Worm (Caenorhabditis elegans) whole organism, L1 larva: Measurements from ENCODE around the gene msa-1.

ENCODE experiments used
- ces-1 ChIP-seq: fragments of 150-350 bp; optimal IDR thresholded peaks from 2 replicates; lab custom pipeline; 2014; ENCODE audit warnings: missing biosample characterization, missing genetic modification reagents, missing genetic modification characterization
- elt-3 ChIP-seq, 6 experiments: fragments of 150-350 bp in 1 of 6; sonication (generic microtip); optimal IDR thresholded peaks; 2 replicates each; lab custom pipeline; 2017 to 2018; ENCODE audit warnings: missing biosample characterization in 6 of 6, missing genetic modification characterization in 6 of 6, inconsistent platforms in 1 of 6
- fkh-10 ChIP-seq: sonication (generic microtip); optimal IDR thresholded peaks from 2 replicates; lab custom pipeline; 2017; ENCODE audit warnings: missing biosample characterization, missing genetic modification reagents, missing genetic modification characterization
- lin-14 ChIP-seq: fragments of 200-800 bp; sonication (Bioruptor generic); optimal IDR thresholded peaks from 2 replicates; lab custom pipeline; 2018; ENCODE audit warnings: mild to moderate bottlenecking, missing genetic modification characterization, moderate library complexity, missing compliant biosample characterization
- lin-15B ChIP-seq: fragments of 150-350 bp; sonication (generic microtip); optimal IDR thresholded peaks from 3 replicates; lab custom pipeline; 2014; ENCODE audit warnings: missing biosample characterization, missing genetic modification characterization
- lir-3 ChIP-seq: sonication (generic microtip); optimal IDR thresholded peaks from 2 replicates; lab custom pipeline; 2016; ENCODE audit warnings: mild to moderate bottlenecking, missing genetic modification characterization, moderate library complexity, missing compliant biosample characterization; ENCODE audit not compliant: poor library complexity
- mdl-1 ChIP-seq, 2 experiments: fragments of 150-350 bp; optimal IDR thresholded peaks; 2 replicates each; lab custom pipeline; 2014 to 2017; ENCODE audit warnings: missing biosample characterization in 2 of 2, missing genetic modification characterization in 2 of 2, inconsistent platforms in 1 of 2
- nhr-12 ChIP-seq: sonication (generic microtip); optimal IDR thresholded peaks from 2 replicates; lab custom pipeline; 2017; ENCODE audit warnings: missing biosample characterization, missing genetic modification characterization
- pqm-1 ChIP-seq: sonication (generic microtip); optimal IDR thresholded peaks from 3 replicates; lab custom pipeline; 2017; ENCODE audit warnings: missing biosample characterization, missing genetic modification characterization
- skn-1 ChIP-seq: fragments of 150-350 bp; optimal IDR thresholded peaks from 2 replicates; lab custom pipeline; 2014; ENCODE audit warnings: missing biosample characterization, missing genetic modification characterization
- tlp-1 ChIP-seq: fragments of 150-350 bp; optimal IDR thresholded peaks from 2 replicates; lab custom pipeline; 2014; ENCODE audit warnings: missing biosample characterization, missing genetic modification characterization
- unc-98 ChIP-seq: fragments of 200-800 bp; sonication (Bioruptor generic); IDR thresholded peaks from 2 replicates; pipeline ENCODE4 v1.3.6; 2022; ENCODE audit warnings: missing genetic modification characterization, missing compliant biosample characterization
- zip-4 ChIP-seq: fragments of 200-800 bp; sonication (Bioruptor generic); optimal IDR thresholded peaks from 2 replicates; lab custom pipeline; 2018; ENCODE audit warnings: mild to moderate bottlenecking, missing genetic modification characterization, moderate library complexity, missing compliant biosample characterization

DNA sequence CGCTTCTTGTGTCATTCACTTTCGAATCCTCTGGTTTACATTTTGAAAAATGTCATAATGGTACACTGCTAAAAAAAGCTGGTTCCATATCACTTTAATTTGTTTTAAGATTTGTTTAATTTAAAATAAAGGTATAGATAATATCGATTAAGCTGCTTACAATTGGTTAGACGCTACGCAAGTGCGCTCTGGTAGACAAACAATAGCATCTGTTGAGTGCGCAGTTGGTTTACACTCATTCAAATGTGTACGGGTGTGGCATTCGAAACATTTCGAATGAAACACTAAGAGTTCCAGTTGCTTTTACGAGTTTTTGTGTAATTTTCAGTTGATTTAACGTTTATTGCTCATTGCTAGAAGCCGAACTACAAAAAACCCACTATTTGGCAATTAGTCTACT is 19.1 kb downstream of the msa-1 start:
- TF ChIP-seq zip-4 (GFP tag; lab: Kevin White, UChicago) (no peak), unc-98 (no peak), ces-1 (GFP tag; lab: Kevin White, UChicago) (no peak), mdl-1 (tag; optimal IDR thresholded peaks at IDR 0.05; lab: Kevin White, UChicago) (no peak), lin-15B (tag; lab: Kevin White, UChicago) (peak; percentile 43), lir-3 (no peak), nhr-12 (no peak), skn-1 (tag; lab: Kevin White, UChicago) (peak; percentile 41), lin-14 (GFP tag; lab: Kevin White, UChicago) (peak; percentile 72), tlp-1 (tag; lab: Kevin White, UChicago) (no peak), fkh-10 (GFP tag; lab: Kevin White, UChicago) (no peak), pqm-1 (no peak), elt-3 (tag; optimal IDR thresholded peaks at IDR 0.05; lab: Kevin White, UChicago) (no peak)
